Fruit fly (Drosophila melanogaster): ENCODE results near the gene HisCl1.

HisCl1 gene

dm6 chr3R:11806753-11807152, 19.8 kb downstream of the HisCl1 start:
- no peak for TF ChIP-seq fd85E (GFP tag; optimal IDR thresholded peaks at IDR 0.05)
- peak; percentile 50 for TF ChIP-seq CG31627 (GFP tag; optimal IDR thresholded peaks at IDR 0.05)
- TF ChIP-seq CG3919 (GFP tag; optimal IDR thresholded peaks at IDR 0.05) = peak; percentile 51
- no peak for TF ChIP-seq dsx (GFP tag; optimal IDR thresholded peaks at IDR 0.05; ENCODE audit: poor library complexity, severe bottlenecking)
- peak; percentile 25 for TF ChIP-seq Met (GFP tag; optimal IDR thresholded peaks at IDR 0.05)
- peak; percentile 60 for TF ChIP-seq Hr4 (GFP tag; optimal IDR thresholded peaks at IDR 0.05)
- peak; percentile 51 for TF ChIP-seq CG11762 (GFP tag; optimal IDR thresholded peaks at IDR 0.05; ENCODE audit: insufficient read depth)
- peak; percentile 15 for TF ChIP-seq CG7368 (GFP tag; optimal IDR thresholded peaks at IDR 0.05)
- peak; percentile 38 for TF ChIP-seq CG34406 (GFP tag; optimal IDR thresholded peaks at IDR 0.05)
- TF ChIP-seq vri (GFP tag; optimal IDR thresholded peaks at IDR 0.05) = peak; percentile 7
- TF ChIP-seq Blimp-1 (GFP tag; optimal IDR thresholded peaks at IDR 0.05) = no peak
- TF ChIP-seq CG16779 (tag; optimal IDR thresholded peaks at IDR 0.05) = peak; percentile 22
- peak; percentile 37 for TF ChIP-seq lz (GFP tag; optimal IDR thresholded peaks at IDR 0.05)
- TF ChIP-seq Eip75B (GFP tag; optimal IDR thresholded peaks at IDR 0.05) = peak; percentile 49
- no peak for TF ChIP-seq CG9139 (GFP tag; optimal IDR thresholded peaks at IDR 0.05)
- TF ChIP-seq cyc (GFP tag; optimal IDR thresholded peaks at IDR 0.05) = peak; percentile 14
- peak; percentile 44 for TF ChIP-seq CG6808 (GFP tag; optimal IDR thresholded peaks at IDR 0.05)
- no peak for TF ChIP-seq dac (GFP tag; optimal IDR thresholded peaks at IDR 0.05)
- TF ChIP-seq esn (GFP tag; optimal IDR thresholded peaks at IDR 0.05) = peak; percentile 49
- TF ChIP-seq CG3032 (tag; optimal IDR thresholded peaks at IDR 0.05) = peak; percentile 39
- peak; percentile 48 for TF ChIP-seq CG6792 (GFP tag; optimal IDR thresholded peaks at IDR 0.05)
- peak; percentile 51 for TF ChIP-seq CG15336 (GFP tag; IDR thresholded peaks at IDR 0.05)
- peak; percentile 58 for TF ChIP-seq net (GFP tag; optimal IDR thresholded peaks at IDR 0.05)
- peak; percentile 56 for TF ChIP-seq CG10669 (GFP tag; optimal IDR thresholded peaks at IDR 0.05)
- TF ChIP-seq CG11294 (GFP tag; IDR thresholded peaks at IDR 0.05) = 0 out of 2 replicates have a peak, but pooled peaks have one; percentile 36
- TF ChIP-seq CG8319 (GFP tag; optimal IDR thresholded peaks at IDR 0.05) = peak; percentile 14
- TF ChIP-seq CG8632 (GFP tag; optimal IDR thresholded peaks at IDR 0.05) = peak; percentile 40
- peak; percentile 43 for TF ChIP-seq CG1621 (tag; optimal IDR thresholded peaks at IDR 0.05)
- TF ChIP-seq CG10631 (GFP tag; optimal IDR thresholded peaks at IDR 0.05) = peak; percentile 54
- peak; percentile 36 for TF ChIP-seq CG4318 (GFP tag; optimal IDR thresholded peaks at IDR 0.05)
- peak; percentile 11 for TF ChIP-seq Sox15 (GFP tag; optimal IDR thresholded peaks at IDR 0.05)
- TF ChIP-seq CG6276 (GFP tag; optimal IDR thresholded peaks at IDR 0.05) = peak; percentile 37
- peak; percentile 63 for TF ChIP-seq achi (GFP tag; optimal IDR thresholded peaks at IDR 0.05)
- no peak for TF ChIP-seq Ets96B (tag; optimal IDR thresholded peaks at IDR 0.05)
- TF ChIP-seq OdsH (GFP tag; optimal IDR thresholded peaks at IDR 0.05) = peak; percentile 67
- TF ChIP-seq fd59A (GFP tag; optimal IDR thresholded peaks at IDR 0.05) = peak; percentile 45
- TF ChIP-seq fkh (GFP tag; optimal IDR thresholded peaks at IDR 0.05) = no peak
- peak; percentile 51 for TF ChIP-seq Hr39 (GFP tag; optimal IDR thresholded peaks at IDR 0.05)
- peak; percentile 50 for TF ChIP-seq Sox102F (GFP tag; optimal IDR thresholded peaks at IDR 0.05)
- peak; percentile 27 for TF ChIP-seq spab (GFP tag; optimal IDR thresholded peaks at IDR 0.05)
- peak in 1 of 2 experiments; percentile 30 for TF ChIP-seq ss (GFP tag; optimal IDR thresholded peaks at IDR 0.05)
- no peak for TF ChIP-seq CG6854 (GFP tag; optimal IDR thresholded peaks at IDR 0.05)
- TF ChIP-seq salr (GFP tag; optimal IDR thresholded peaks at IDR 0.05) = no peak
- peak; percentile 69 for TF ChIP-seq svp (GFP tag)
- peak; percentile 56; the same call in 2 of the 3 replicates for TF ChIP-seq eg (GFP tag; IDR thresholded peaks at IDR 0.05)
- TF ChIP-seq Eip93F (GFP tag; optimal IDR thresholded peaks at IDR 0.05) = no peak
- peak; percentile 36 for TF ChIP-seq topi (GFP tag; optimal IDR thresholded peaks at IDR 0.05)
- TF ChIP-seq CG32006 (GFP tag; optimal IDR thresholded peaks at IDR 0.05) = peak; percentile 62
- peak; percentile 63 for TF ChIP-seq CG8119 (GFP tag; IDR thresholded peaks at IDR 0.05)
- no peak for TF ChIP-seq Hr38 (GFP tag; optimal IDR thresholded peaks at IDR 0.05)
- TF ChIP-seq Smox (GFP tag; optimal IDR thresholded peaks at IDR 0.05) = peak; percentile 31
- TF ChIP-seq Ets21C (GFP tag; optimal IDR thresholded peaks at IDR 0.05) = peak; percentile 12

Measured in whole organism, prepupa.